Worm (Caenorhabditis elegans) whole organism, L3 larva: Measurements from ENCODE around the gene F28H7.8.

Experiments used
- mdl-1 ChIP-seq: fragments of 150-350 bp; optimal IDR thresholded peaks from 2 replicates; lab custom pipeline; 2014; ENCODE audit warnings: missing biosample characterization, missing genetic modification characterization
- nfya-1 ChIP-seq: sonication (generic microtip); optimal IDR thresholded peaks from 2 replicates; lab custom pipeline; 2017; ENCODE audit warnings: missing genetic modification characterization, mild to moderate bottlenecking, missing compliant biosample characterization, antibody characterized with exemption, moderate library complexity; ENCODE audit not compliant: insufficient read depth
- unc-39 ChIP-seq: sonication (generic microtip); optimal IDR thresholded peaks from 4 replicates; lab custom pipeline; 2017; ENCODE audit warnings: missing biosample characterization, missing genetic modification characterization
- ztf-11 ChIP-seq: fragments of 150-350 bp; optimal IDR thresholded peaks from 2 replicates; lab custom pipeline; 2014; ENCODE audit warnings: missing biosample characterization, missing genetic modification characterization

ce11 chrV:10741357-10741756 is 17.4 kb upstream of the F28H7.8 start, which contains the start of gene ZC302.3:
- TF ChIP-seq ztf-11 (tag; lab: Kevin White, UChicago) (no peak), nfya-1 (tag; lab: Kevin White, UChicago) (no peak), mdl-1 (no peak), unc-39 (tag; lab: Kevin White, UChicago) (no peak)
